Worm (Caenorhabditis elegans) whole organism, L4/young adult: Measurements from ENCODE around the gene skpo-2.

Source experiments
- W03F9.2 ChIP-seq: fragments of 150-350 bp; optimal IDR thresholded peaks from 2 replicates; lab custom pipeline; 2014; ENCODE audit warnings: missing biosample characterization, missing genetic modification characterization
- dao-5 ChIP-seq: sonication (generic microtip); optimal IDR thresholded peaks from 2 replicates; lab custom pipeline; 2016; ENCODE audit warnings: missing genotype, missing genetic modification characterization, moderate library complexity, missing compliant biosample characterization
- him-1 ChIP-seq: sonication (generic microtip); optimal IDR thresholded peaks from 2 replicates; lab custom pipeline; 2016; ENCODE audit warnings: missing genotype, missing genetic modification reagents, missing genetic modification characterization, missing compliant biosample characterization

DNA sequence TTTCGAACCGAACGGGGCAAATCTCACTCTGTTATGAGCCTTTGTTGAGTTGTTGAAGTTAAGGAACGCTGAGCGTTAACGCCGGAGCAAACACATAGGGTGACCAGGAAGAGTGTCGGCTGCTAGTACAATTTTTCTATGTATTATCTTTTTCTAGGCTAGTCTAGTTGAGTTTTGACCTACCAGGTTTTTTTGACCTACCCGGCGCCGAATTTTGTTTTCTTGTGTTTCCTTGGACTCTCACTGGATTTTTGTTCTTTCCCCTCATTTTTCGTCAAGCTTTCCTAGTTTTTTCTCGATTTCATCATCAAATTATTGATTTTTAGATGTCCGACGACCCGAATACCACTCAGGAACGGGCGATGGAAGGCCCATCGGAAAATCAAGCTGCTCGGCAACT lies 54.8 kb downstream of the skpo-2 start, which contains the start of gene T06D4.1:
- TF ChIP-seq him-1 (tag; lab: Kevin White, UChicago) (no peak), dao-5 (tag; lab: Kevin White, UChicago) (no peak), W03F9.2 (tag; lab: Kevin White, UChicago) (no peak)
